Fruit fly (Drosophila melanogaster) S2 (cell line): ENCODE data around the gene rpk.

Experiments used
- CG8478 ChIP-seq: fragments of >200 bp; optimal IDR thresholded peaks from 2 replicates; lab custom pipeline; 2018
- CTCF ChIP-seq, 2 experiments: fragments of >200 bp; optimal IDR thresholded peaks; 2 replicates each; lab custom pipeline; 2018

rpk gene

dm6 chr3R:4658991-4659933, 13.5 kb downstream of the rpk start, which contains the start of gene smash:
Gene smash (plus strand): TSS chr3R:4659579.
- no peak for TF ChIP-seq CG8478
- peak; percentile 22 to 25 for TF ChIP-seq CTCF (optimal IDR thresholded peaks at IDR 0.05; lab: Kevin White, UChicago)

DNA sequence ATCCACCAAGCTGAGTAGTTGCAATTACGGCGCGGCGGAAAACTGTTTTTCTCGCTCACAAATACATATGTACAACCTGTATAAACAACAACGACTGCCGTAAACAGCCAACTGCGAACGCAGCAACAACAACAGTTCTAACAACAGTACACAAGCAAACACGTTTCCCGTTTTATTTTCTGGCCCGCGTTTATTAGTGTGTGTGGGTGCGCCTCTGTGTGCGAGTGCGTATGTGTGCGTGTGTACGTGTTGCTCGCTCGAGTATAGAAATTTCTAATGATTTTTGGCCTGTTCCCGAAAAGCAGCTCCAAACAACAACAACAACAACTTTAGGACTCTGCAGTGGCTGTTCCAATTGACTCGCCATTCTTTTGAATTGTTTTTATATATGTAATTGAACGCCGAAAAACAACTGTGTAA, 14.2 kb downstream of the rpk start:
- TF ChIP-seq CG8478 = no peak
- TF ChIP-seq CTCF (optimal IDR thresholded peaks at IDR 0.05; lab: Kevin White, UChicago) = no peak

- TF ChIP-seq CG8478 = no peak
- TF ChIP-seq CTCF (optimal IDR thresholded peaks at IDR 0.05; lab: Kevin White, UChicago) = no peak
Observed at dm6 chr3R:4661640-4662039, 15.9 kb downstream of the rpk start.

DNA sequence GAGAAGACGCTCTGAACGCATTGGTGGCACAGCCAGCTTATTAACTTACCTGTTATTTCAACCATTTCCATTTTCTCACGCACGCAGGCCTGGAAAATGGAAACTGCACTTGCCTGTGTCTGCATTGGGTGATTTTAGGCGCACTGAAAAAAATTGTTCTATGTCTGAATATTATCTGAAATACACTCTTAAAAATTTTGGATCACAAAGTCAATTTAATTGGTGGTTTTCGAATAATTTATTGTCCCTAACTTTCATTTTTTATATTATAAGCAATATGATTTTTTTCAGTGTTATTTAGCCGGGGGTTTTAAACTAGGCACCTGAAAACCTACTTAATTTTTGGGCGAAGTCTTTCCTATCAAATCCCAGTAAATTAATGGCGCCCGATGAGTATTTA, 17.3 kb downstream of the rpk start:
- TF ChIP-seq CTCF (optimal IDR thresholded peaks at IDR 0.05; lab: Kevin White, UChicago) = no peak
- TF ChIP-seq CG8478 = no peak

dm6 chr3R:4664199-4664598, 18.4 kb downstream of the rpk start:
- no peak for TF ChIP-seq CTCF (optimal IDR thresholded peaks at IDR 0.05; lab: Kevin White, UChicago)
- no peak for TF ChIP-seq CG8478

DNA sequence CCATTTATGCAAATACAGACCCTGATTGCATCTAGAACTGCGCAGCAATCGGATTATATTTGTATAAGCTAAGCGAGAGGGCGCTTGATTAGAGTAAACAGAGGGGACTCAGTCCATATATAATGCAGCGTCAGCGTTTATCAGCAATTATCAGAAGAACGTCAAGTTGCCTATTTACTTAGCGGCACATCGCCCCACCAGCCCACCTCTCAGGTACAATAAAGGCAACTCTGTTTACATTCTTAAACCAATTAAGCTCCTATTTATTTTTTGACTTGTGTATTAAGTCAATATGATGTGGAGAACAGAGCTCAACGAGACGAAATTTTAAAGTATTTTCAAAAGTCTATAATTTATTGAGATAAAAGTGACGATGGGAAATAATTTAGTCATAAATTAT, 19.2 kb downstream of the rpk start:
- TF ChIP-seq CTCF (optimal IDR thresholded peaks at IDR 0.05; lab: Kevin White, UChicago) (no peak), CG8478 (no peak)

DNA sequence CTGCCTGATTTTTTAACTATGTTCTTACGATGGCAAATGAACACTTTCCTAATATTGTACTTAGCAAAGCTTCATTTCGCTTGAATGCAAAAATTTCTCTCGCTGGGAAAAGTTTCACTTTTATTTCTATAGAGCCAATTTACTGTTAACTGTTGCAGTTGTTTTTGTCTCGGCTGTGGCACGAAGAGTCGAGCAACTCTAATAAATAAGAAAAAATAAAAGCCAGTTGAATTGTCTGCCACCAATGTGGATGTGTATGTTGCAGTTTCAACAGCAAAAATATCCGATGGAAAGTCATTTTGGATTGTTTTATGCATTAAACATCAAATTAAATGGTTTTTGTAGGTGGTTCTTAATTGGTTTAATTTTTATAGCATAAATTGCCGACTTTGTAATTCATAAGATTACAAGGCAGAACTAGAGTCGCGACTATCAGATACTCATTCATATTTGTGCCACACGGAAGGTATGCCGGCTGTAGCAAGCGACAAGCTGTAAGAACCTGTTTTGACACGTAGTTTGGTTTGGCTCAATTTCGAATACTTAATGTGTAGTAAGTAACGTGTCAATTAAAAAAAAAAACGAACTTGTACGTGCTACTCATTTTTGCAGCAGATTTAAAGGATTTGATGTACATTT, 20.4 kb downstream of the rpk start:
- no peak for TF ChIP-seq CG8478
- no peak for TF ChIP-seq CTCF (optimal IDR thresholded peaks at IDR 0.05; lab: Kevin White, UChicago)

DNA sequence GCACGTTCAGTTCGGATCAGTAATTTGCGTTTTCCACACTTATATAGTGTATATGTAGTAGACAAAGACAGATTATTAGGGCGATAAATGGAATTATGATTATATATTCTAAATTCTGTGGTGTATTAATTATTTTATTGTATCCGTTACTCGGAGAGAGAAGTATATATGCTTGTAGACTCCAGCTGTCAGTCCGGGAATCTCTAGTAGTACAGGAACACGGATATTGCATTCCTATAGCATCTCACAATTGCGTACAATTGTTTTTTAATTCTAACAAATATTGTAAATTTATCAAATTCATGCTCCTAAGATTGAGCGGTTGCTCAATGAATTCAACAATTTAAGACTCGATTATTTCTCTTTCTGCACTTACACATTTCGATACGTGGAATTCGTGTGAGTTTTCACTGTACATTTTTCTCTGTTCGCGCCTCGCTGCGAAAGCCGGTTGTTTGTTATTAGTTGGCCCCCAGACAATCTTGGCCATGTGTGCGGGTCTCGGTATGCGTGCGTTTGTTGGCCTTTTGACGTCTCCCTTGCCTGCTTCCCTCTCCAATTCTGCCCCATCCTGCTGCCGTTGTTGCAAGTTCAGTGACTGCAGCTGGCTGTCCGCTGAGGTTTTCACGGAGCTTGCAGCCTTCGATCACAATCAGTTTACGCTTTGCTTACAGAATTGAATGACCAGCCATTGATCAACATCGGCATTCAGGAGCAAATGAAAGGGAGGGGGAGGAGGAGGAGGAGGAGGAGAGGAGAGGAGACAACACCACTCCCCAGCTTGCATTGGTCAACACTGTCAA, 21.8 kb downstream of the rpk start:
- TF ChIP-seq CG8478 (no peak), CTCF (optimal IDR thresholded peaks at IDR 0.05; lab: Kevin White, UChicago) (no peak)

- no peak for TF ChIP-seq CTCF (optimal IDR thresholded peaks at IDR 0.05; lab: Kevin White, UChicago)
- no peak for TF ChIP-seq CG8478
Observed at dm6 chr3R:4676981-4677665, 31.3 kb downstream of the rpk start.

dm6 chr3R:4678362-4678761, 32.6 kb downstream of the rpk start:
- TF ChIP-seq CG8478 = no peak
- no peak for TF ChIP-seq CTCF (optimal IDR thresholded peaks at IDR 0.05; lab: Kevin White, UChicago)

DNA sequence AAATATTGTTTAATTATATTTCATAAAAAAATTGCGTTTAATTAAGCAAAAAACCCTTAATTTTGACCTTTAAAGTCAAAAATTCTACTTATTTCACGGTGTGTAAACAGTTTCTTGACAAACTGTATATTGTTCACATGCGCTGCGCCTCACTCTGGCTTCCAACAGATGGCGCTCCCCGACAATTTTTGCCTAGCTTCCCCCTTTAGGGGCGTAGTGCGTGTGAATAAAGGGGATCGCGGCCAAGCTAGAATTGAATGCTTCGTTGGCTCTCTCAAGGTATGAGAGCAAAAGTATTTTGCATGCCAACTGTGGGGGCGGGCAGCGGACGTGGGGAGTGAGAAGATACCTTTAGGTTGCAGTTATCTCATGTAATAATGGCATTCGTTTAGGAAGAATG, 39.0 kb downstream of the rpk start:
- peak; percentile 79 to 80 for TF ChIP-seq CTCF (optimal IDR thresholded peaks at IDR 0.05; lab: Kevin White, UChicago)

DNA sequence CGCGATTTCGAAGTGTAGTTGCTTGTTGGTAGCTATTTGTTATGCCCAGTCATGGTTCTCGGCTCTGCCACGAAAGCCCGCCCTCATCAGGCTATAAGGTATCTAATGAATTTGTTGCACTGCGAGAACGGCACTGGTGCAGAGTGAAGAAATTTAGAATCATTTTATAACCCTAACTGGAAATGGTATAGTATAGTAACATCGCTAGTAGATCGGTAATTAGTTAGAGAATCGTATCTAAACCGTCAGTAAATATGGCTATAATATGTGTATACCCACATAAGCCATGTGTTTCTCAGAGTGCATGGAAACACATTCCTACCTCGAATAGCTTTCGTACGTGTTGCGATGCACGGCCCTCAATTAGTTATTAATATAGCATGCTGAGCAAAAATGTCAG, 41.4 kb downstream of the rpk start:
- no peak for TF ChIP-seq CG8478
- no peak for TF ChIP-seq CTCF (optimal IDR thresholded peaks at IDR 0.05; lab: Kevin White, UChicago)

dm6 chr3R:4690508-4690907, 44.7 kb downstream of the rpk start, which contains the start of gene CG33927:
Gene CG33927 (minus strand): TSS chr3R:4690608.
- TF ChIP-seq CTCF (optimal IDR thresholded peaks at IDR 0.05; lab: Kevin White, UChicago) (no peak), CG8478 (no peak)

DNA sequence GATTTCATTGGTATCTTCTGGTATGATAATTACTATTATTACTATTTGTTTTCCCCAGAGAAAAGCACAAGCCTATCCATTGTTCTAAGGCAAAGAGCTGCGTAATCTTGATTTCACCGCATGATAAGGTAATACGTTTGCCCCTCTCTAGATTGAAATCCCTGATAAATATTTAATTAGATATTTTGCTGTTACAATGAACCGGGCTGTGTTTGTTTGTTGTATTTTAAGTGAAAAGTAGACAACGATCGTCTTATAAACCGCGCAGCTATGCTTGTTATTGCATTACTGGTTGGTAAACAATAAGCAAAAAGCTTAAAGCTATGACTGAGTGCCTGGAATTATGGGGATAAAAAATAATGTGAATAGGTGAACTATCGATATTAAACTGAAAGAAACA, 49.0 kb downstream of the rpk start:
- no peak for TF ChIP-seq CTCF (optimal IDR thresholded peaks at IDR 0.05; lab: Kevin White, UChicago)
- no peak for TF ChIP-seq CG8478
